Worm (Caenorhabditis elegans) whole organism, L4/young adult: Measurements from ENCODE around the gene ppm-1.H.

Experiments
- dao-5 ChIP-seq: sonication (generic microtip); optimal IDR thresholded peaks from 2 replicates; lab custom pipeline; 2016; ENCODE audit warnings: missing genotype, missing genetic modification characterization, moderate library complexity, missing compliant biosample characterization
- him-1 ChIP-seq: sonication (generic microtip); optimal IDR thresholded peaks from 2 replicates; lab custom pipeline; 2016; ENCODE audit warnings: missing genotype, missing genetic modification reagents, missing genetic modification characterization, missing compliant biosample characterization

DNA sequence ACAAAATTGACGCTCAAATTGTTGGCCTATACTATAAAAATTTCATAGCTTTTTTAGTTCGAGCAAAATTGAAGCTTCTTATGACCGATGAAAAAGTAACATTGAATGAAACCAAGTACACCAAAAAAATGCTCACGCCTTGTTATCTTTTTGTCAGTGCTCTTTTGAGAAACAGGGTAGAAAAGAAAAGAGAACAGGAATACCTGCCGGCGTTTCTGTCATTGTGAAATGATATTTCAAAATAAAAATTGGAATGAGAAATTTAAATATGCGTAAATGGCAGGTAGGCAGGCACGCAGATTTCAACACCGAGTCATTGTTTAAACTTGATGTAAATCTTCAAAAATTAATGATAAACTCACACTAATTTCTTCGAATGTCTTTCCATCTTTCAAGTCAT lies 36.6 kb upstream of the ppm-1.H start:
- TF ChIP-seq him-1 (tag; lab: Kevin White, UChicago), result no peak
- TF ChIP-seq dao-5 (tag; lab: Kevin White, UChicago), result no peak
